Comparison of ENCODE assay signal across 6 worm cellular contexts in genomic region chrIV:4449843-4450242, ce11.
A peak's percentile ranks its signal among the peaks of the same experiment; 100 is the strongest.
TF ChIP-seq lines count a peak whose summit lies in the region.

No protein-coding gene starts in this region.

TF ChIP-seq in whole organism, L1 larva, 84 proteins besides CTCF, POLR2A, EP300 and RAD21 (continues in another document):
- TF ChIP-seq nhr-20 (tag; optimal IDR thresholded peaks at IDR 0.05; lab: Kevin White, UChicago) (peak; percentile 11), zag-1 (tag; optimal IDR thresholded peaks at IDR 0.05; lab: Kevin White, UChicago) (no peak), nhr-47 (tag; optimal IDR thresholded peaks at IDR 0.05; lab: Kevin White, UChicago) (peak; percentile 20), mef-2 (tag; optimal IDR thresholded peaks at IDR 0.05; lab: Kevin White, UChicago) (no peak), blmp-1 (tag; optimal IDR thresholded peaks at IDR 0.05; lab: Kevin White, UChicago) (peak; percentile 3), nhr-85 (tag; lab: Kevin White, UChicago) (peak; percentile 4), fkh-10 (GFP tag; optimal IDR thresholded peaks at IDR 0.05; lab: Kevin White, UChicago) (no peak), pag-3 (tag; optimal IDR thresholded peaks at IDR 0.05; lab: Kevin White, UChicago; ENCODE audit: borderline replicate concordance, insufficient read depth) (no peak), elt-2 (tag; optimal IDR thresholded peaks at IDR 0.05; lab: Kevin White, UChicago) (peak; percentile 41), ces-1 (GFP tag; optimal IDR thresholded peaks at IDR 0.05; lab: Kevin White, UChicago) (no peak), grh-1 (GFP tag; IDR thresholded peaks at IDR 0.05; lab: Robert Waterston, UW) (no peak), elt-3 (tag; optimal IDR thresholded peaks at IDR 0.05; lab: Kevin White, UChicago) (peak in 1 of 6 experiments; percentile 10), nhr-90 (tag; optimal IDR thresholded peaks at IDR 0.05; lab: Kevin White, UChicago; ENCODE audit: poor library complexity) (peak; percentile 45), pax-3 (tag; optimal IDR thresholded peaks at IDR 0.05; lab: Kevin White, UChicago) (peak; percentile 6), nhr-71 (tag; optimal IDR thresholded peaks at IDR 0.05; lab: Kevin White, UChicago) (peak; percentile 44)

TF ChIP-seq in whole organism, L2 larva, 48 proteins besides CTCF, POLR2A, EP300 and RAD21 (continues in another document):
- no peak for TF ChIP-seq nhr-237 (tag; optimal IDR thresholded peaks at IDR 0.05; lab: Kevin White, UChicago)
- TF ChIP-seq nhr-10 (tag; optimal IDR thresholded peaks at IDR 0.05; lab: Kevin White, UChicago), result no peak
- TF ChIP-seq ceh-82 (tag; optimal IDR thresholded peaks at IDR 0.05; lab: Kevin White, UChicago), result no peak
- no peak for TF ChIP-seq nhr-129 (tag; optimal IDR thresholded peaks at IDR 0.05; lab: Kevin White, UChicago)
- TF ChIP-seq crh-2 (tag; optimal IDR thresholded peaks at IDR 0.05; lab: Kevin White, UChicago), result peak; percentile 31
- TF ChIP-seq mbf-1 (tag; optimal IDR thresholded peaks at IDR 0.05; lab: Kevin White, UChicago), result no peak
- TF ChIP-seq nhr-12 (tag; optimal IDR thresholded peaks at IDR 0.05; lab: Kevin White, UChicago), result no peak
- no peak for TF ChIP-seq unc-39 (tag; optimal IDR thresholded peaks at IDR 0.05; lab: Kevin White, UChicago)
- TF ChIP-seq nhr-77 (tag; optimal IDR thresholded peaks at IDR 0.05; lab: Kevin White, UChicago), result no peak
- TF ChIP-seq dmd-4 (tag; optimal IDR thresholded peaks at IDR 0.05; lab: Kevin White, UChicago), result no peak
- TF ChIP-seq F13H6.1 (tag; optimal IDR thresholded peaks at IDR 0.05; lab: Kevin White, UChicago), result peak; percentile 31
- TF ChIP-seq ceh-16 (tag; optimal IDR thresholded peaks at IDR 0.05; lab: Kevin White, UChicago), result no peak
- TF ChIP-seq C34F6.9 (tag; optimal IDR thresholded peaks at IDR 0.05; lab: Kevin White, UChicago), result no peak
- TF ChIP-seq sem-4 (tag; optimal IDR thresholded peaks at IDR 0.05; lab: Kevin White, UChicago), result no peak
- TF ChIP-seq Y55F3AM.14 (GFP tag; optimal IDR thresholded peaks at IDR 0.05; lab: Kevin White, UChicago), result no peak
- no peak for TF ChIP-seq ztf-4 (tag; optimal IDR thresholded peaks at IDR 0.05; lab: Kevin White, UChicago)
- no peak for TF ChIP-seq lin-13 (GFP tag; optimal IDR thresholded peaks at IDR 0.05; lab: Kevin White, UChicago)

TF ChIP-seq in whole organism, L3 larva, 47 proteins besides CTCF, POLR2A, EP300 and RAD21:
- TF ChIP-seq pqm-1 (tag; optimal IDR thresholded peaks at IDR 0.05; lab: Kevin White, UChicago), result peak; percentile 88
- no peak for TF ChIP-seq nhr-76 (tag; optimal IDR thresholded peaks at IDR 0.05; lab: Kevin White, UChicago)
- no peak for TF ChIP-seq egl-27 (tag; optimal IDR thresholded peaks at IDR 0.05; lab: Kevin White, UChicago)
- peak; percentile 5 for TF ChIP-seq nhr-23 (tag; optimal IDR thresholded peaks at IDR 0.05; lab: Kevin White, UChicago)
- no peak for TF ChIP-seq nfya-1 (tag; optimal IDR thresholded peaks at IDR 0.05; lab: Kevin White, UChicago; ENCODE audit: insufficient read depth)
- TF ChIP-seq nhr-43 (tag; optimal IDR thresholded peaks at IDR 0.05; lab: Kevin White, UChicago; ENCODE audit: poor library complexity, severe bottlenecking), result peak; percentile 57
- TF ChIP-seq pha-4 (tag; optimal IDR thresholded peaks at IDR 0.05; lab: Kevin White, UChicago), result peak; percentile 38
- no peak for TF ChIP-seq nhr-25 (tag; optimal IDR thresholded peaks at IDR 0.05; lab: Kevin White, UChicago)
- peak; percentile 86 for TF ChIP-seq elt-2 (tag; optimal IDR thresholded peaks at IDR 0.05; lab: Kevin White, UChicago)
- TF ChIP-seq zag-1 (tag; optimal IDR thresholded peaks at IDR 0.05; lab: Kevin White, UChicago), result no peak
- no peak for TF ChIP-seq nhr-67 (tag; optimal IDR thresholded peaks at IDR 0.05; lab: Kevin White, UChicago)
- peak; percentile 13 for TF ChIP-seq ama-1 (optimal IDR thresholded peaks at IDR 0.05; lab: Kevin White, UChicago)
- no peak for TF ChIP-seq sea-2 (GFP tag; optimal IDR thresholded peaks at IDR 0.05; lab: Kevin White, UChicago)
- TF ChIP-seq mml-1 (tag; optimal IDR thresholded peaks at IDR 0.05; lab: Kevin White, UChicago), result no peak
TF ChIP-seq in whole organism, L3 larva: peak in this region for 6.

TF ChIP-seq in whole organism, L4 larva, 104 proteins besides CTCF, POLR2A, EP300 and RAD21 (continues in another document):
- peak; percentile 23 for TF ChIP-seq unc-130 (GFP tag; optimal IDR thresholded peaks at IDR 0.05; lab: Kevin White, UChicago)
- no peak for TF ChIP-seq Y5F2A.4 (GFP tag; optimal IDR thresholded peaks at IDR 0.05; lab: Kevin White, UChicago)
- TF ChIP-seq pqm-1 (tag; optimal IDR thresholded peaks at IDR 0.05; lab: Kevin White, UChicago), result peak; percentile 53
- TF ChIP-seq nhr-237 (tag; optimal IDR thresholded peaks at IDR 0.05; lab: Kevin White, UChicago), result no peak
- 0 out of 2 replicates have a peak, but pooled peaks have one; percentile 6 for TF ChIP-seq D1046.2 (GFP tag; IDR thresholded peaks at IDR 0.05; lab: Robert Waterston, UW)
- no peak for TF ChIP-seq dpl-1 (GFP tag; optimal IDR thresholded peaks at IDR 0.05; lab: Kevin White, UChicago)
- TF ChIP-seq F44E2.7 (GFP tag; IDR thresholded peaks at IDR 0.05; lab: Robert Waterston, UW), result no peak
- TF ChIP-seq egl-43 (GFP tag; IDR thresholded peaks at IDR 0.05; lab: Robert Waterston, UW), result no peak
- TF ChIP-seq unc-39 (tag; optimal IDR thresholded peaks at IDR 0.05; lab: Kevin White, UChicago), result no peak
- TF ChIP-seq F10B5.3 (tag; optimal IDR thresholded peaks at IDR 0.05; lab: Kevin White, UChicago), result no peak
- no peak for TF ChIP-seq ztf-11 (tag; optimal IDR thresholded peaks at IDR 0.05; lab: Kevin White, UChicago)
- TF ChIP-seq F26F4.8 (GFP tag; conservative IDR thresholded peaks at IDR 0.05; lab: Robert Waterston, UW), result no peak
- no peak for TF ChIP-seq daf-8 (GFP tag; IDR thresholded peaks at IDR 0.05; lab: Robert Waterston, UW)
- peak; percentile 87 for TF ChIP-seq ama-1 (optimal IDR thresholded peaks at IDR 0.05; lab: Kevin White, UChicago)
- no peak for TF ChIP-seq nhr-6 (tag; optimal IDR thresholded peaks at IDR 0.05; lab: Kevin White, UChicago)
- no peak for TF ChIP-seq lin-15B (tag; optimal IDR thresholded peaks at IDR 0.05; lab: Kevin White, UChicago)
- TF ChIP-seq mes-2 (tag; optimal IDR thresholded peaks at IDR 0.05; lab: Kevin White, UChicago; ENCODE audit: poor library complexity, severe bottlenecking), result peak; percentile 45

TF ChIP-seq in whole organism, late embryonic, 69 proteins besides CTCF, POLR2A, EP300 and RAD21:
- TF ChIP-seq elt-2 (tag; optimal IDR thresholded peaks at IDR 0.05; lab: Kevin White, UChicago), result peak; percentile 75
- TF ChIP-seq ceh-24 (tag; optimal IDR thresholded peaks at IDR 0.05; lab: Kevin White, UChicago), result no peak

TF ChIP-seq in whole organism, young adult, 124 proteins besides CTCF, POLR2A, EP300 and RAD21 (continues in another document):
- no peak for TF ChIP-seq ets-4 (GFP tag; optimal IDR thresholded peaks at IDR 0.05; lab: Kevin White, UChicago)
- TF ChIP-seq tbp1 (GFP tag; optimal IDR thresholded peaks at IDR 0.05; lab: Kevin White, UChicago), result peak; percentile 43
- TF ChIP-seq snpc-4 (GFP tag; optimal IDR thresholded peaks at IDR 0.05; lab: Kevin White, UChicago), result no peak
- TF ChIP-seq snpc-4 (tag; optimal IDR thresholded peaks at IDR 0.05; lab: Kevin White, UChicago), result peak in 2 of 4 experiments; percentile 22 to 47
- TF ChIP-seq fkh-3 (tag; optimal IDR thresholded peaks at IDR 0.05; lab: Kevin White, UChicago), result peak; percentile 6
- TF ChIP-seq nhr-120 (GFP tag; IDR thresholded peaks at IDR 0.05; lab: Robert Waterston, UW), result no peak
- TF ChIP-seq ceh-100 (GFP tag; IDR thresholded peaks at IDR 0.05; lab: Robert Waterston, UW), result 0 out of 2 replicates have a peak, but pooled peaks have one; percentile 27
- TF ChIP-seq lin-26 (GFP tag; IDR thresholded peaks at IDR 0.05; lab: Robert Waterston, UW), result peak; percentile 58; the same call in 1 of the 2 replicates
- no peak for TF ChIP-seq rpc-1 (optimal IDR thresholded peaks at IDR 0.05; lab: Kevin White, UChicago)
- no peak for TF ChIP-seq rpc-1 (tag; optimal IDR thresholded peaks at IDR 0.05; lab: Kevin White, UChicago)
- no peak for TF ChIP-seq ztf-25 (GFP tag; IDR thresholded peaks at IDR 0.05; lab: Robert Waterston, UW)
- peak; percentile 52 for TF ChIP-seq F52B5.7 (tag; optimal IDR thresholded peaks at IDR 0.05; lab: Kevin White, UChicago)
- TF ChIP-seq madf-10 (tag; optimal IDR thresholded peaks at IDR 0.05; lab: Kevin White, UChicago), result peak; percentile 64
- no peak for TF ChIP-seq ztf-22 (GFP tag; optimal IDR thresholded peaks at IDR 0.05; lab: Kevin White, UChicago)
- TF ChIP-seq madf-8 (GFP tag; conservative IDR thresholded peaks at IDR 0.05; lab: Robert Waterston, UW), result no peak
- peak; percentile 46; the same call in 1 of the 2 replicates for TF ChIP-seq madf-6 (GFP tag; IDR thresholded peaks at IDR 0.05; lab: Robert Waterston, UW)
- TF ChIP-seq rec-8 (tag; optimal IDR thresholded peaks at IDR 0.05; lab: Kevin White, UChicago), result peak; percentile 19 to 23
- TF ChIP-seq D2030.7 (GFP tag; IDR thresholded peaks at IDR 0.05; lab: Robert Waterston, UW), result peak; percentile 35; the same call in 1 of the 2 replicates
- TF ChIP-seq zfh-2 (GFP tag; conservative IDR thresholded peaks at IDR 0.05; lab: Robert Waterston, UW), result no peak
- TF ChIP-seq lsl-1 (GFP tag; optimal IDR thresholded peaks at IDR 0.05; lab: Kevin White, UChicago), result no peak
- peak; percentile 38 for TF ChIP-seq mes-4 (tag; optimal IDR thresholded peaks at IDR 0.05; lab: Kevin White, UChicago)
- peak; percentile 22 for TF ChIP-seq ceh-91 (GFP tag; IDR thresholded peaks at IDR 0.05; lab: Robert Waterston, UW)
- TF ChIP-seq nhr-27 (tag; optimal IDR thresholded peaks at IDR 0.05; lab: Kevin White, UChicago), result no peak
- TF ChIP-seq hmg-1.2 (GFP tag; IDR thresholded peaks at IDR 0.05; lab: Robert Waterston, UW), result peak; percentile 33; the same call in 1 of the 2 replicates
- TF ChIP-seq xnd-1 (tag; optimal IDR thresholded peaks at IDR 0.05; lab: Kevin White, UChicago), result peak; percentile 2
- TF ChIP-seq attf-5 (GFP tag; optimal IDR thresholded peaks at IDR 0.05; lab: Kevin White, UChicago), result peak; percentile 42
- TF ChIP-seq ccch-3 (GFP tag; optimal IDR thresholded peaks at IDR 0.05; lab: Kevin White, UChicago), result no peak
- peak; percentile 40 for TF ChIP-seq ztf-18 (tag; optimal IDR thresholded peaks at IDR 0.05; lab: Kevin White, UChicago)
- no peak for TF ChIP-seq tlf-1 (GFP tag; optimal IDR thresholded peaks at IDR 0.05; lab: Kevin White, UChicago)
- TF ChIP-seq chd-7 (tag; optimal IDR thresholded peaks at IDR 0.05; lab: Kevin White, UChicago), result no peak
- TF ChIP-seq T26A5.8 (tag; optimal IDR thresholded peaks at IDR 0.05; lab: Kevin White, UChicago), result no peak
- TF ChIP-seq athp-1 (tag; optimal IDR thresholded peaks at IDR 0.05; lab: Kevin White, UChicago), result no peak
- peak; percentile 39 for TF ChIP-seq F33H1.4 (GFP tag; IDR thresholded peaks at IDR 0.05; lab: Robert Waterston, UW)
- peak; percentile 49 for TF ChIP-seq atf-7 (tag; optimal IDR thresholded peaks at IDR 0.05; lab: Kevin White, UChicago)
- no peak for TF ChIP-seq F57A8.1 (GFP tag; optimal IDR thresholded peaks at IDR 0.05; lab: Kevin White, UChicago)
